Fruit fly (Drosophila melanogaster) whole organism, embryonic: ENCODE data around the gene vnd.
A peak's percentile ranks its signal among the peaks of the same experiment; 100 is the strongest.

Source experiments
- Atf-2 ChIP-seq: fragments of 200-800 bp; sonication (Bioruptor generic); optimal IDR thresholded peaks from 2 replicates; lab custom pipeline; 2016; ENCODE audit warnings: missing biosample characterization, missing genetic modification characterization
- Blimp-1 ChIP-seq: fragments of 200-800 bp; sonication (Bioruptor generic); optimal IDR thresholded peaks from 3 replicates; lab custom pipeline; 2018; ENCODE audit warnings: missing biosample characterization, missing genetic modification characterization, mild to moderate bottlenecking, moderate library complexity, missing genetic modification reagents
- CG10147 ChIP-seq: fragments of 200-800 bp; sonication (Bioruptor generic); optimal IDR thresholded peaks from 2 replicates; lab custom pipeline; 2019; ENCODE audit warnings: missing biosample characterization, mild to moderate bottlenecking, missing genetic modification characterization, moderate library complexity
- CG10979 ChIP-seq: fragments of 200-800 bp; sonication (Bioruptor generic); optimal IDR thresholded peaks from 2 replicates; lab custom pipeline; 2018; ENCODE audit warnings: missing biosample characterization, mild to moderate bottlenecking, missing genetic modification characterization, moderate library complexity
- CG11085 ChIP-seq: fragments of 200-800 bp; sonication (Bioruptor generic); IDR thresholded peaks from 2 replicates; pipeline ENCODE4 v1.3.6; 2022; ENCODE audit warnings: missing biosample characterization, missing genetic modification characterization
- CG11398 ChIP-seq: fragments of 200-800 bp; sonication (Bioruptor generic); optimal IDR thresholded peaks from 2 replicates; lab custom pipeline; 2016; ENCODE audit warnings: missing biosample characterization, missing genetic modification characterization
- CG11456 ChIP-seq: fragments of 200-800 bp; sonication (Bioruptor generic); IDR thresholded peaks from 3 replicates; pipeline ENCODE4 v1.3.6; 2022; ENCODE audit warnings: missing biosample characterization, missing genetic modification characterization
- CG12942 ChIP-seq: fragments of 200-800 bp; sonication (Bioruptor generic); optimal IDR thresholded peaks from 3 replicates; lab custom pipeline; 2016; ENCODE audit warnings: missing biosample characterization, missing genetic modification characterization
- CG17328 ChIP-seq: fragments of 200-800 bp; sonication (Bioruptor generic); IDR thresholded peaks from 2 replicates; pipeline ENCODE4 v1.3.6; 2022; ENCODE audit warnings: missing biosample characterization, missing genetic modification characterization
- CG17359 ChIP-seq: fragments of 200-800 bp; sonication (Bioruptor generic); optimal IDR thresholded peaks from 3 replicates; lab custom pipeline; 2018; ENCODE audit warnings: missing biosample characterization, mild to moderate bottlenecking, missing genetic modification characterization, moderate library complexity
- CG1792 ChIP-seq: fragments of 200-800 bp; sonication (Bioruptor generic); optimal IDR thresholded peaks from 2 replicates; lab custom pipeline; 2016; ENCODE audit warnings: missing biosample characterization, missing genetic modification characterization
- CG18619 ChIP-seq: fragments of 200-800 bp; sonication (Bioruptor generic); optimal IDR thresholded peaks from 3 replicates; lab custom pipeline; 2017; ENCODE audit warnings: missing biosample characterization, mild to moderate bottlenecking, missing genetic modification characterization
- CG30403 ChIP-seq: fragments of 200-800 bp; sonication (Bioruptor generic); optimal IDR thresholded peaks from 3 replicates; lab custom pipeline; 2016; ENCODE audit warnings: missing biosample characterization, missing genetic modification characterization
- CG31388 ChIP-seq: fragments of 200-800 bp; sonication (Bioruptor generic); optimal IDR thresholded peaks from 2 replicates; lab custom pipeline; 2016; ENCODE audit warnings: missing biosample characterization, missing genetic modification characterization
- CG33213 ChIP-seq: fragments of 200-800 bp; sonication (Bioruptor generic); optimal IDR thresholded peaks from 3 replicates; lab custom pipeline; 2016; ENCODE audit warnings: missing biosample characterization, missing genetic modification characterization
- CG7839 ChIP-seq: fragments of 200-800 bp; sonication (Bioruptor generic); optimal IDR thresholded peaks from 3 replicates; lab custom pipeline; 2018; ENCODE audit warnings: missing biosample characterization, mild to moderate bottlenecking, missing genetic modification characterization, moderate library complexity
- CG8290 ChIP-seq, 3 experiments: fragments of 200-800 bp; sonication (Bioruptor generic); optimal IDR thresholded peaks; 2 replicates each; lab custom pipeline; 2016 to 2019; ENCODE audit warnings: missing biosample characterization in 3 of 3, missing genetic modification characterization in 3 of 3, mild to moderate bottlenecking in 2 of 3, moderate library complexity in 1 of 3
- CG8944 ChIP-seq: fragments of 200-800 bp; sonication (Bioruptor generic); optimal IDR thresholded peaks from 3 replicates; lab custom pipeline; 2016; ENCODE audit warnings: missing biosample characterization, missing genetic modification characterization
- CoRest ChIP-seq: fragments of 200-800 bp; sonication (Bioruptor generic); optimal IDR thresholded peaks from 3 replicates; lab custom pipeline; 2018; ENCODE audit warnings: missing biosample characterization, mild to moderate bottlenecking, missing genetic modification characterization, moderate library complexity
- Deaf1 ChIP-seq: fragments of 200-800 bp; optimal IDR thresholded peaks from 3 replicates; lab custom pipeline; 2019; ENCODE audit warnings: missing biosample characterization, mild to moderate bottlenecking, missing genetic modification characterization, moderate library complexity
- Doc2 ChIP-seq: fragments of 200-800 bp; sonication (Bioruptor generic); IDR thresholded peaks from 2 replicates; pipeline ENCODE4 v1.3.6; 2022; ENCODE audit warnings: missing biosample characterization, missing genetic modification characterization
- E2f1 ChIP-seq: fragments of 200-800 bp; sonication (Bioruptor generic); IDR thresholded peaks from 2 replicates; pipeline ENCODE4 v1.3.6; 2022; ENCODE audit warnings: missing biosample characterization, missing genetic modification characterization
- HLH3B ChIP-seq: fragments of 200-800 bp; sonication (Bioruptor generic); IDR thresholded peaks from 2 replicates; pipeline ENCODE4 v1.3.6; 2022; ENCODE audit warnings: missing biosample characterization, missing genetic modification characterization
- Myb ChIP-seq: fragments of 200-800 bp; sonication (Bioruptor generic); optimal IDR thresholded peaks from 2 replicates; lab custom pipeline; 2016; ENCODE audit warnings: missing biosample characterization, missing genetic modification characterization
- NfI ChIP-seq: fragments of 200-800 bp; sonication (Bioruptor generic); optimal IDR thresholded peaks from 3 replicates; lab custom pipeline; 2018; ENCODE audit warnings: missing biosample characterization, mild to moderate bottlenecking, missing genetic modification characterization, moderate library complexity
- Sox102F ChIP-seq: fragments of 200-800 bp; sonication (Bioruptor generic); optimal IDR thresholded peaks from 2 replicates; lab custom pipeline; 2018; ENCODE audit warnings: missing biosample characterization, mild to moderate bottlenecking, missing genetic modification characterization, moderate library complexity
- Sry-β ChIP-seq: fragments of 200-800 bp; sonication (Bioruptor generic); optimal IDR thresholded peaks from 2 replicates; lab custom pipeline; 2018; ENCODE audit warnings: missing biosample characterization, mild to moderate bottlenecking, missing genetic modification characterization, moderate library complexity
- abd-A ChIP-seq: fragments of 200-800 bp; sonication (Bioruptor generic); optimal IDR thresholded peaks from 3 replicates; lab custom pipeline; 2019; ENCODE audit warnings: missing biosample characterization, mild to moderate bottlenecking, missing genetic modification characterization, moderate library complexity
- bab2 ChIP-seq: fragments of 200-800 bp; sonication (Bioruptor generic); optimal IDR thresholded peaks from 2 replicates; lab custom pipeline; 2016; ENCODE audit warnings: missing biosample characterization, missing genetic modification characterization
- bigmax ChIP-seq: fragments of 200-800 bp; sonication (Bioruptor generic); optimal IDR thresholded peaks from 2 replicates; lab custom pipeline; 2018; ENCODE audit warnings: missing biosample characterization, mild to moderate bottlenecking, missing genetic modification characterization
- cato ChIP-seq: fragments of 200-800 bp; sonication (Bioruptor generic); optimal IDR thresholded peaks from 2 replicates; lab custom pipeline; 2016; ENCODE audit warnings: missing biosample characterization, missing genetic modification characterization, borderline replicate concordance
- caup ChIP-seq: fragments of 200-800 bp; sonication (Bioruptor generic); optimal IDR thresholded peaks from 3 replicates; lab custom pipeline; 2017; ENCODE audit warnings: missing biosample characterization, mild to moderate bottlenecking, missing genetic modification characterization, moderate library complexity; ENCODE audit not compliant: severe bottlenecking
- chm ChIP-seq: fragments of 200-800 bp; sonication (Bioruptor generic); IDR thresholded peaks from 2 replicates; pipeline ENCODE4 v1.3.6; 2022; ENCODE audit warnings: missing biosample characterization, missing genetic modification characterization
- ci ChIP-seq: fragments of 200-800 bp; sonication (Bioruptor generic); IDR thresholded peaks from 3 replicates; pipeline ENCODE4 v1.3.6; 2022; ENCODE audit warnings: missing biosample characterization, missing genetic modification characterization
- crp ChIP-seq, 2 experiments: fragments of 200-800 bp; sonication (Bioruptor generic); optimal IDR thresholded peaks; 2 replicates in 1 of 2; 3 replicates in 1 of 2; lab custom pipeline; 2017; ENCODE audit warnings: missing biosample characterization in 2 of 2, missing genetic modification characterization in 2 of 2, mild to moderate bottlenecking in 1 of 2, moderate library complexity in 1 of 2
- dimm ChIP-seq: fragments of 200-800 bp; sonication (Bioruptor generic); IDR thresholded peaks from 2 replicates; pipeline ENCODE4 v1.3.6; 2022; ENCODE audit warnings: missing biosample characterization, missing genetic modification characterization
- dm ChIP-seq: fragments of 200-800 bp; sonication (Bioruptor generic); optimal IDR thresholded peaks from 3 replicates; lab custom pipeline; 2016; ENCODE audit warnings: missing biosample characterization, missing genetic modification characterization
- emc ChIP-seq: fragments of 200-800 bp; sonication (Bioruptor generic); optimal IDR thresholded peaks from 2 replicates; lab custom pipeline; 2016; ENCODE audit warnings: missing biosample characterization, missing genetic modification characterization
- exex ChIP-seq: fragments of 200-800 bp; sonication (Bioruptor generic); optimal IDR thresholded peaks from 4 replicates; lab custom pipeline; 2018; ENCODE audit warnings: missing biosample characterization, mild to moderate bottlenecking, missing genetic modification characterization, moderate library complexity
- ind ChIP-seq: fragments of 200-800 bp; sonication (Bioruptor generic); optimal IDR thresholded peaks from 3 replicates; lab custom pipeline; 2016; ENCODE audit warnings: missing biosample characterization, missing genetic modification characterization
- knrl ChIP-seq: fragments of 200-800 bp; sonication (Bioruptor generic); IDR thresholded peaks from 3 replicates; pipeline ENCODE4 v1.3.6; 2022; ENCODE audit warnings: missing biosample characterization, missing genetic modification characterization; ENCODE audit not compliant: partially characterized antibody
- nmo ChIP-seq: fragments of 200-800 bp; sonication (Bioruptor generic); optimal IDR thresholded peaks from 2 replicates; lab custom pipeline; 2018; ENCODE audit warnings: missing biosample characterization, mild to moderate bottlenecking, missing genetic modification characterization, moderate library complexity
- pnt ChIP-seq: fragments of 200-800 bp; sonication (Bioruptor generic); optimal IDR thresholded peaks from 3 replicates; lab custom pipeline; 2016; ENCODE audit warnings: missing biosample characterization, missing genetic modification characterization
- sob ChIP-seq: fragments of 200-800 bp; sonication (Bioruptor generic); IDR thresholded peaks from 2 replicates; pipeline ENCODE4 v1.3.6; 2022; ENCODE audit warnings: missing biosample characterization, missing genetic modification characterization
- trem ChIP-seq: fragments of 200-800 bp; optimal IDR thresholded peaks from 3 replicates; lab custom pipeline; 2019; ENCODE audit warnings: missing biosample characterization, mild to moderate bottlenecking, missing genetic modification characterization, moderate library complexity
- twi ChIP-seq: fragments of 200-800 bp; optimal IDR thresholded peaks from 2 replicates; lab custom pipeline; 2019; ENCODE audit warnings: missing biosample characterization, mild to moderate bottlenecking, missing genetic modification characterization, moderate library complexity
- unc-4 ChIP-seq: fragments of 200-800 bp; sonication (Bioruptor generic); IDR thresholded peaks from 2 replicates; pipeline ENCODE4 v1.3.6; 2022; ENCODE audit warnings: missing biosample characterization, missing genetic modification characterization; ENCODE audit not compliant: partially characterized antibody
- vvl ChIP-seq: fragments of 200-800 bp; sonication (Bioruptor generic); IDR thresholded peaks from 2 replicates; pipeline ENCODE4 v1.3.6; 2022; ENCODE audit warnings: missing biosample characterization, missing genetic modification characterization
- zfh2 ChIP-seq: fragments of 200-800 bp; sonication (Bioruptor generic); optimal IDR thresholded peaks from 2 replicates; lab custom pipeline; 2016; ENCODE audit warnings: missing biosample characterization, missing genetic modification characterization

vnd gene

dm6 chrX:621132-621555 is 39.2 kb downstream of the vnd start, which contains the start of the genes CG13365 and Vsp37A (continued):
- peak; percentile 28 for TF ChIP-seq CG33213 (GFP tag; lab: Kevin White, UChicago)
- TF ChIP-seq CG12942 (GFP tag; lab: Kevin White, UChicago), result peak; percentile 25
- TF ChIP-seq pnt (GFP tag; lab: Kevin White, UChicago), result peak; percentile 36
- no peak for TF ChIP-seq CG11398 (GFP tag; lab: Kevin White, UChicago)
- TF ChIP-seq E2f1 (GFP tag; lab: Robert Waterston, UW), result no peak
- peak; percentile 3 for TF ChIP-seq emc
- TF ChIP-seq CG11085 (GFP tag; lab: Robert Waterston, UW), result peak; percentile 60; the same call in 1 of the 2 replicates
- TF ChIP-seq CG18619 (GFP tag; lab: Kevin White, UChicago), result peak; percentile 4
- TF ChIP-seq CG11456 (GFP tag; lab: Robert Waterston, UW), result 0 out of 3 replicates have a peak, but pooled peaks have one; percentile 46
- TF ChIP-seq nmo (GFP tag; lab: Kevin White, UChicago), result peak; percentile 60
- peak; percentile 25; the same call in 1 of the 2 replicates for TF ChIP-seq vvl (GFP tag; lab: Robert Waterston, UW)
- peak; percentile 51 for TF ChIP-seq zfh2 (GFP tag; lab: Kevin White, UChicago)
- peak; percentile 25; the same call in 1 of the 2 replicates for TF ChIP-seq chm (GFP tag; lab: Robert Waterston, UW)
- TF ChIP-seq CG10147 (GFP tag; lab: Kevin White, UChicago), result peak; percentile 29
- TF ChIP-seq CG8944 (GFP tag; lab: Kevin White, UChicago), result peak; percentile 61
- no peak for TF ChIP-seq cato (GFP tag; lab: Kevin White, UChicago)
- peak; percentile 10 for TF ChIP-seq twi (tag; lab: Kevin White, UChicago)
- peak; percentile 47 for TF ChIP-seq Atf-2 (GFP tag; lab: Kevin White, UChicago)
- peak; percentile 67 for TF ChIP-seq CG1792 (GFP tag; lab: Kevin White, UChicago)
- TF ChIP-seq sob (GFP tag; lab: Robert Waterston, UW), result peak; percentile 39; the same call in 1 of the 2 replicates
- TF ChIP-seq CG31388 (GFP tag; lab: Kevin White, UChicago), result no peak
- TF ChIP-seq CG7839, result peak; percentile 45
- peak; percentile 18 for TF ChIP-seq CG10979
- TF ChIP-seq bab2 (GFP tag; lab: Kevin White, UChicago), result peak; percentile 64
- peak; percentile 11 for TF ChIP-seq Deaf1 (tag; lab: Kevin White, UChicago)
- TF ChIP-seq Blimp-1, result peak; percentile 30
- TF ChIP-seq knrl (GFP tag; lab: Robert Waterston, UW), result peak; percentile 20; the same call in 1 of the 3 replicates
- TF ChIP-seq CoRest (tag; lab: Kevin White, UChicago), result peak; percentile 75
- TF ChIP-seq Sry-β, result peak; percentile 97
- TF ChIP-seq bigmax (GFP tag; lab: Kevin White, UChicago), result no peak
- TF ChIP-seq CG8290 (GFP tag; optimal IDR thresholded peaks at IDR 0.05; lab: Kevin White, UChicago), result peak; percentile 9
- TF ChIP-seq CG8290 (tag; optimal IDR thresholded peaks at IDR 0.05; lab: Kevin White, UChicago), result peak in 1 of 2 experiments; percentile 29
- TF ChIP-seq caup (GFP tag; lab: Kevin White, UChicago), result peak; percentile 3
- TF ChIP-seq dimm, result no peak
- peak; percentile 52 for TF ChIP-seq CG30403 (GFP tag; lab: Kevin White, UChicago)
- no peak for TF ChIP-seq Doc2
- peak; percentile 33 for TF ChIP-seq NfI (GFP tag; lab: Kevin White, UChicago)
- peak; percentile 39 for TF ChIP-seq dm (GFP tag; lab: Kevin White, UChicago)
- TF ChIP-seq Myb (GFP tag; lab: Kevin White, UChicago), result peak; percentile 66
- 0 out of 2 replicates have a peak, but pooled peaks have one; percentile 23 for TF ChIP-seq unc-4 (GFP tag; lab: Robert Waterston, UW)
- peak; percentile 37 for TF ChIP-seq ind (GFP tag; lab: Kevin White, UChicago)
- peak; percentile 61 for TF ChIP-seq trem (tag; lab: Kevin White, UChicago)
- TF ChIP-seq crp (GFP tag; optimal IDR thresholded peaks at IDR 0.05; lab: Kevin White, UChicago), result peak; percentile 7 to 81
- TF ChIP-seq exex (tag; lab: Kevin White, UChicago), result peak; percentile 21
- peak; percentile 66; the same call in 2 of the 3 replicates for TF ChIP-seq ci (GFP tag; lab: Robert Waterston, UW)
- no peak for TF ChIP-seq abd-A (tag; lab: Kevin White, UChicago)
- no peak for TF ChIP-seq HLH3B (GFP tag; lab: Robert Waterston, UW)
- TF ChIP-seq Sox102F, result peak; percentile 30
- peak; percentile 37; the same call in 1 of the 2 replicates for TF ChIP-seq CG17328
- peak; percentile 31 for TF ChIP-seq CG17359 (tag; lab: Kevin White, UChicago)
